Worm (Caenorhabditis elegans): ENCODE results near the gene F21C10.9.

ce11 chrV:9062341-9062740, 36.2 kb downstream of the F21C10.9 start, which contains the start of gene C25E10.12:
- TF ChIP-seq ztf-28 (GFP tag; IDR thresholded peaks at IDR 0.05) (no peak), hmg-1.2 (GFP tag; IDR thresholded peaks at IDR 0.05) (no peak), lin-35 (GFP tag; optimal IDR thresholded peaks at IDR 0.05) (no peak), dpff-1 (tag; optimal IDR thresholded peaks at IDR 0.05) (no peak), ets-4 (GFP tag; optimal IDR thresholded peaks at IDR 0.05) (no peak), ceh-40 (GFP tag; IDR thresholded peaks at IDR 0.05) (no peak), dpl-1 (GFP tag; optimal IDR thresholded peaks at IDR 0.05) (no peak), snpc-4 (GFP tag; optimal IDR thresholded peaks at IDR 0.05) (no peak), snpc-4 (tag; optimal IDR thresholded peaks at IDR 0.05) (no peak), aptf-2 (GFP tag; conservative IDR thresholded peaks at IDR 0.05) (no peak), ceh-79 (tag; optimal IDR thresholded peaks at IDR 0.05) (no peak), snpc-1.1 (tag; optimal IDR thresholded peaks at IDR 0.05; ENCODE audit: insufficient read depth) (no peak), rec-8 (tag; optimal IDR thresholded peaks at IDR 0.05) (no peak), ztf-6 (GFP tag; IDR thresholded peaks at IDR 0.05) (no peak)

Measured in whole organism, young adult.